Fruit fly (Drosophila melanogaster) whole organism, wandering third instar larva: ENCODE results near the gene CG14258.

ENCODE experiments used
- Abd-B ChIP-seq: fragments of >200 bp; optimal IDR thresholded peaks from 2 replicates; lab custom pipeline; 2017; ENCODE audit warnings: missing biosample characterization, missing genetic modification characterization
- CG32264 ChIP-seq: fragments of 200-800 bp; sonication (Bioruptor generic); optimal IDR thresholded peaks from 2 replicates; lab custom pipeline; 2016; ENCODE audit warnings: missing biosample characterization, missing genetic modification characterization
- CG9705 ChIP-seq: fragments of 200-800 bp; sonication (Bioruptor generic); optimal IDR thresholded peaks from 2 replicates; lab custom pipeline; 2018; ENCODE audit warnings: missing biosample characterization, mild to moderate bottlenecking, missing genetic modification characterization
- CrebA ChIP-seq: fragments of 200-800 bp; sonication (Bioruptor generic); optimal IDR thresholded peaks from 2 replicates; lab custom pipeline; 2016; ENCODE audit warnings: missing biosample characterization, mild to moderate bottlenecking, missing genetic modification characterization, borderline replicate concordance
- Dif ChIP-seq: fragments of 200-275, 200-300 bp; sonication (Bioruptor generic); optimal IDR thresholded peaks from 2 replicates; lab custom pipeline; 2018; ENCODE audit warnings: missing biosample characterization, missing genetic modification characterization; ENCODE audit not compliant: partially characterized antibody
- GATAd ChIP-seq: sonication (Bioruptor generic); optimal IDR thresholded peaks from 2 replicates; lab custom pipeline; 2016; ENCODE audit warnings: missing biosample characterization, missing genetic modification characterization
- HLH106 ChIP-seq: fragments of 200-800 bp; optimal IDR thresholded peaks from 3 replicates; lab custom pipeline; 2019; ENCODE audit warnings: missing biosample characterization, mild to moderate bottlenecking, missing genetic modification characterization, moderate library complexity
- Hnf4 ChIP-seq: fragments of 200-800 bp; sonication (Bioruptor generic); optimal IDR thresholded peaks from 2 replicates; lab custom pipeline; 2016; ENCODE audit warnings: missing biosample characterization, mild to moderate bottlenecking, missing genetic modification characterization
- Hr83 ChIP-seq: fragments of 200-300 bp; sonication (Bioruptor generic); optimal IDR thresholded peaks from 2 replicates; lab custom pipeline; 2016; ENCODE audit warnings: missing biosample characterization, mild to moderate bottlenecking, missing genetic modification characterization, moderate library complexity; ENCODE audit not compliant: poor library complexity, severe bottlenecking
- Myc ChIP-seq: fragments of >200 bp; optimal IDR thresholded peaks from 2 replicates; lab custom pipeline; 2017
- N ChIP-seq: fragments of >200 bp; optimal IDR thresholded peaks from 2 replicates; lab custom pipeline; 2018; ENCODE audit warnings: missing biosample characterization, missing external identifiers, missing genetic modification characterization
- OdsH ChIP-seq: fragments of 200-800 bp; sonication (Bioruptor generic); optimal IDR thresholded peaks from 2 replicates; lab custom pipeline; 2016; ENCODE audit warnings: missing biosample characterization, mild to moderate bottlenecking, missing genetic modification characterization
- Rel ChIP-seq, 2 experiments: fragments of 200-800 bp; sonication (Bioruptor generic) in 1 of 2; optimal IDR thresholded peaks; 2 replicates in 1 of 2; 3 replicates in 1 of 2; lab custom pipeline; 2016 to 2019; ENCODE audit warnings: mild to moderate bottlenecking in 2 of 2, missing biosample characterization in 2 of 2, missing genetic modification characterization in 2 of 2, moderate library complexity in 1 of 2
- Sp1 ChIP-seq: fragments of 200-800 bp; sonication (Bioruptor generic); optimal IDR thresholded peaks from 3 replicates; lab custom pipeline; 2019; ENCODE audit warnings: missing biosample characterization, mild to moderate bottlenecking, missing genetic modification characterization, moderate library complexity
- Vsx2 ChIP-seq: fragments of 200-300, 225-300 bp; sonication (Bioruptor generic); optimal IDR thresholded peaks from 2 replicates; lab custom pipeline; 2018; ENCODE audit warnings: missing biosample characterization, missing genetic modification characterization; ENCODE audit not compliant: partially characterized antibody
- br ChIP-seq: fragments of 200-800 bp; sonication (Bioruptor generic); optimal IDR thresholded peaks from 2 replicates; lab custom pipeline; 2016; ENCODE audit warnings: missing biosample characterization, missing genetic modification characterization
- dl ChIP-seq, 2 experiments: fragments of 175-275, 200-275 bp in 1 of 2; fragments of 200-275 bp in 1 of 2; sonication (Bioruptor generic); optimal IDR thresholded peaks; lab custom pipeline; 2018; ENCODE audit warnings: mild to moderate bottlenecking in 2 of 2, missing biosample characterization in 2 of 2, missing genetic modification characterization in 2 of 2, moderate library complexity in 2 of 2; ENCODE audit not compliant: partially characterized antibody in 2 of 2, insufficient read depth in 1 of 2
- dmrt93B ChIP-seq: fragments of 200-800 bp; sonication (Bioruptor generic); optimal IDR thresholded peaks from 2 replicates; lab custom pipeline; 2018; ENCODE audit warnings: missing biosample characterization, mild to moderate bottlenecking, missing genetic modification characterization
- ey ChIP-seq: fragments of 200-800 bp; sonication (Bioruptor generic); optimal IDR thresholded peaks from 2 replicates; lab custom pipeline; 2016; ENCODE audit warnings: missing biosample characterization, missing genetic modification characterization
- foxo ChIP-seq, 2 experiments: fragments of 200-800 bp; sonication (Bioruptor generic); optimal IDR thresholded peaks; 2 replicates in 1 of 2; 3 replicates in 1 of 2; lab custom pipeline; 2016 to 2017; ENCODE audit warnings: missing biosample characterization in 2 of 2, missing genetic modification characterization in 2 of 2
- fru ChIP-seq: fragments of 200-800 bp; sonication (Bioruptor generic); optimal IDR thresholded peaks from 3 replicates; lab custom pipeline; 2016; ENCODE audit warnings: missing biosample characterization, mild to moderate bottlenecking, missing genetic modification characterization
- h ChIP-seq: fragments of 200-800 bp; sonication (Bioruptor generic); optimal IDR thresholded peaks from 3 replicates; lab custom pipeline; 2016; ENCODE audit warnings: missing biosample characterization, mild to moderate bottlenecking, missing genetic modification characterization
- jim ChIP-seq: fragments of 175-275, 200-325 bp; sonication (Bioruptor generic); optimal IDR thresholded peaks from 2 replicates; lab custom pipeline; 2016; ENCODE audit warnings: missing biosample characterization, mild to moderate bottlenecking, missing genetic modification characterization
- lola ChIP-seq: fragments of >200 bp; optimal IDR thresholded peaks from 2 replicates; lab custom pipeline; 2017; ENCODE audit warnings: missing biosample characterization, missing genetic modification characterization
- pan ChIP-seq: fragments of >200 bp; optimal IDR thresholded peaks from 2 replicates; lab custom pipeline; 2017
- psq ChIP-seq: fragments of 200-800 bp; sonication (Bioruptor generic); optimal IDR thresholded peaks from 3 replicates; lab custom pipeline; 2017; ENCODE audit warnings: missing biosample characterization, mild to moderate bottlenecking, missing genetic modification characterization, moderate library complexity
- tai ChIP-seq: sonication (Bioruptor generic); optimal IDR thresholded peaks from 2 replicates; lab custom pipeline; 2016; ENCODE audit warnings: missing biosample characterization, missing genetic modification characterization

The CG14258 gene

DNA sequence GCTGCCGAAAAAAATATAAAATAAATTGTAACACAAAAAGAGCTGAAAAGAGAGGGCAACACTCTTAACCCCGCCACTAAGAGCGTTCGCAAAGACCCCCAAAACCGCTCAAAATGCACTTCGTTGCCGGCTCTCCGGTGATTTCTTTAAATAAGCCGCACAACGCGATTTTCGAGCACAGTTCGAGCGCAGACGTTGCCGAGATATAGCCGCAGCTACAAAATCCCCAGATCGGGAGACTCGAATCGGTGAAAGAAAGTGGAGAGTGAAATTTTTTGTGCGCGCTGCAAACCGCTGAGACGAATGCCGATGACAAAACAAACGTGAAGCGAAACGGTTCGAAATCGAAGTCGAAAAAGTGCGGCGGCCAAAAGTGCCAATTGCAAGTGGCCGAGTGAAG lies 17.2 kb upstream of the CG14258 start, which contains the start of gene CG14257:
Gene CG14257, plus strand, starts transcription at position 177 of the 400 bp plus-strand sequence.
- TF ChIP-seq ey (GFP tag; lab: Kevin White, UChicago) (no peak), psq (GFP tag; lab: Kevin White, UChicago) (peak; percentile 71), Rel (GFP tag; optimal IDR thresholded peaks at IDR 0.05; lab: Kevin White, UChicago) (no peak), Rel (tag; optimal IDR thresholded peaks at IDR 0.05; lab: Kevin White, UChicago) (peak; percentile 23), Vsx2 (peak; percentile 8), Dif (GFP tag; lab: Kevin White, UChicago) (peak; percentile 48), N (GFP tag; lab: Kevin White, UChicago) (no peak)

dm6 chr3R:27076618-27077017 lies 16.3 kb upstream of the CG14258 start:
- TF ChIP-seq Dif (GFP tag; lab: Kevin White, UChicago) (no peak), pan (lab: Kevin White, UChicago) (no peak), Abd-B (GFP tag; lab: Kevin White, UChicago) (no peak), CG32264 (GFP tag; lab: Kevin White, UChicago) (no peak), CG9705 (GFP tag; lab: Kevin White, UChicago) (no peak), ey (GFP tag; lab: Kevin White, UChicago) (no peak), fru (GFP tag; lab: Kevin White, UChicago) (no peak), Hnf4 (no peak), CrebA (no peak), br (GFP tag; lab: Kevin White, UChicago) (no peak), OdsH (no peak), dl (GFP tag; optimal IDR thresholded peaks at IDR 0.05; lab: Kevin White, UChicago; ENCODE audit: insufficient read depth in 1 of 2, partially characterized antibody in 2 of 2) (no peak), foxo (GFP tag; optimal IDR thresholded peaks at IDR 0.05; lab: Kevin White, UChicago) (no peak)
- TF ChIP-seq, all 38 proteins: peak for 0

dm6 chr3R:27082752-27083151 lies 10.2 kb upstream of the CG14258 start:
- TF ChIP-seq Myc (peak; percentile 66), GATAd (GFP tag; lab: Kevin White, UChicago) (no peak), CG32264 (GFP tag; lab: Kevin White, UChicago) (no peak), Rel (GFP tag; optimal IDR thresholded peaks at IDR 0.05; lab: Kevin White, UChicago) (no peak), Rel (tag; optimal IDR thresholded peaks at IDR 0.05; lab: Kevin White, UChicago) (no peak)

- TF ChIP-seq h: peak; percentile 7
- no peak for TF ChIP-seq CG9705 (GFP tag; lab: Kevin White, UChicago)
- TF ChIP-seq lola (GFP tag; lab: Kevin White, UChicago): no peak
- TF ChIP-seq ey (GFP tag; lab: Kevin White, UChicago): no peak
- TF ChIP-seq fru (GFP tag; lab: Kevin White, UChicago): peak; percentile 12
- peak in 1 of 2 experiments; percentile 10 for TF ChIP-seq foxo (GFP tag; optimal IDR thresholded peaks at IDR 0.05; lab: Kevin White, UChicago)
- no peak for TF ChIP-seq CG32264 (GFP tag; lab: Kevin White, UChicago)
- no peak for TF ChIP-seq jim
- TF ChIP-seq dmrt93B (GFP tag; lab: Kevin White, UChicago): no peak
Measured at dm6 chr3R:27084528-27085052, 8.4 kb upstream of the CG14258 start.

- TF ChIP-seq tai (GFP tag; lab: Kevin White, UChicago) (no peak), br (GFP tag; lab: Kevin White, UChicago) (no peak), Sp1 (GFP tag; lab: Kevin White, UChicago) (no peak), Myc (no peak), Hr83 (GFP tag; lab: Kevin White, UChicago) (no peak), foxo (GFP tag; optimal IDR thresholded peaks at IDR 0.05; lab: Kevin White, UChicago) (no peak), ey (GFP tag; lab: Kevin White, UChicago) (no peak)
Measured at dm6 chr3R:27087549-27087948, 5.4 kb upstream of the CG14258 start, which contains the start of gene Cpr97Ea. Gene Cpr97Ea, minus strand, starts transcription at chr3R:27087778.

dm6 chr3R:27091106-27091505 lies 1.8 kb upstream of the CG14258 start, which contains the start of gene Cpr97Eb:
Gene Cpr97Eb, minus strand, starts transcription at chr3R:27091130.
- TF ChIP-seq CrebA: no peak
- no peak for TF ChIP-seq HLH106 (tag; lab: Kevin White, UChicago)
